Fruit fly (Drosophila melanogaster) whole organism, wandering third instar larva: Measurements from ENCODE around the gene Nlp.

Experiments
- Hnf4 ChIP-seq: fragments of 200-800 bp; sonication (Bioruptor generic); optimal IDR thresholded peaks from 2 replicates; lab custom pipeline; 2016; ENCODE audit warnings: missing biosample characterization, mild to moderate bottlenecking, missing genetic modification characterization
- Mio ChIP-seq: sonication (Bioruptor generic); optimal IDR thresholded peaks from 2 replicates; lab custom pipeline; 2016; ENCODE audit warnings: missing biosample characterization, missing genetic modification characterization

dm6 chr3R:30037630-30038029 is 33.0 kb downstream of the Nlp start, which contains the start of gene ocn:
- TF ChIP-seq Hnf4 (GFP tag; lab: Kevin White, UChicago), result no peak
- TF ChIP-seq Mio, result no peak
